Worm (Caenorhabditis elegans): Measurements from ENCODE around the gene fbxb-44.
A peak's percentile ranks its signal among the peaks of the same experiment; 100 is the strongest.

Gene fbxb-44

DNA sequence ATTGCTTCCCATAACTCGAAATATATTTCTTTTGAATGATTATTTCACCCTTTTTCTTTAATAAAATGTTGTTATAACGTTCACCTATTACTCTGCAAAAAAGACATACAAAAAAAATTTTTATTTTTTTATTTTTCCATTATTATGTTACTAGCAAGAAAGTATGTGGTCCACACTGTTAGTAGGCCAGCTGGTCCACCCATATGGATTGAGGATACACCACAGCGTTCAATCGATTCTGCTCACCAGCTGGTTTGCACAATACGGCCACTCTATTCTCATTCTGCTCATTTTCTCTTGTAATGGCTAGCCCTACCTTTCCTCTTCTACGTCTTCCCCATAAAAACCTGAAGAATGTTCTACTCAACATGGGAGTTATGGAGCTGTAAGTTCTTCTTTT is at the start of gene fbxb-44:
Gene fbxb-44 (plus strand): TSS at position 301 of the 400 bp plus-strand sequence.
- TF ChIP-seq T22C8.4 (GFP tag; IDR thresholded peaks at IDR 0.05) (no peak), cog-1 (tag; optimal IDR thresholded peaks at IDR 0.05) (no peak)

DNA sequence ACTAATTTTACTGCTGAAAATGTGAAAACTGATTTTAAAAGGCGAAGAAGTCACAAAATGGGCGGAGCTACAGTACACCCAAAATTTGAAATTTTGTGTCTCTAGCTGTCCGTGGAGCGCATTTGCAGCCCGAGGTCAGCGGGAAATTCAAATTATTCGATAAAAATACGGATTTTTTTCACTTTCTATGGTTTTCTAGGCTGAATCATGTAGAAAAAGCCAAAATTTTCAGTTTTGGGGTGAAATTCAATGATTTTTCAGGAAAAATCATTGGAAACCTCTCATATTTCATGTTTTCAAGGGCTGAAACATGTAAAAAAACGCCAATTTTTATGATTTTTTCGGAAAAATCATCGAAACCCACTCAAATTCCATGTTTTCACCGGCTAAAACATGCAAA is 47.9 kb upstream of the fbxb-44 start:
- no peak for TF ChIP-seq flt-1 (GFP tag; IDR thresholded peaks at IDR 0.05)
- no peak for TF ChIP-seq ztf-29 (GFP tag; IDR thresholded peaks at IDR 0.05)

DNA sequence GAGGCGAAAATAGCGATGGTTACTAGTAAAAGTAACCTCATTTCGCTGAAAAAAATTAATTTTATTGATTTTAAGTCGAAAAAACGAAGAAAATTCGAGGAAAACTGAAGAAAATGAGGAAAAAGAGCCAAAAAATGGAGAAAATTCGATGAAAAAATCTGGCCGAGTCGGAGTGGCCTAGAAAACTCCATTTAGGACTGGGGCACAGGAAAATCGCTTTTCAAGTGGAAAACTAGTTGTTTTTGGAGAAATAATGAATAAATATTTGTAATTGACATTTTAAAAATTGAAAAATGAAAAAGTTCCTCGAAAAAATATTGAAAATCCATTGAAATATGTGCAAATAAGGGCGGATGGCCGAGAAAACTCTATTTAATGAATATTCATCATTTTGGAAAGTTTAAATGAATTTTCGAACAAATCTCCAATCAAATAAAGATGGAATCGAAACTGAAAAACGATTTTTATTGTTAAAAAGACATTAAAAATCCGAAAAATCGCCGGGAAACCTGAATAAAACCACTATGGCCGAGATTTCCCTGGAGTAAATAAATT is 38.3 kb upstream of the fbxb-44 start, which contains the start of gene emc-1:
Gene emc-1 (minus strand): TSS at position 45 of the 555 bp plus-strand sequence.
- no peak for TF ChIP-seq klf-2 (GFP tag; conservative IDR thresholded peaks at IDR 0.05)
- TF ChIP-seq med-1 (GFP tag; optimal IDR thresholded peaks at IDR 0.05; ENCODE audit: insufficient read depth), result no peak
- TF ChIP-seq ztf-23 (GFP tag; IDR thresholded peaks at IDR 0.05), result peak; percentile 19; the same call in 1 of the 2 replicates
- TF ChIP-seq tab-1 (GFP tag; IDR thresholded peaks at IDR 0.05), result no peak
- no peak for TF ChIP-seq flt-1 (GFP tag; IDR thresholded peaks at IDR 0.05)

DNA sequence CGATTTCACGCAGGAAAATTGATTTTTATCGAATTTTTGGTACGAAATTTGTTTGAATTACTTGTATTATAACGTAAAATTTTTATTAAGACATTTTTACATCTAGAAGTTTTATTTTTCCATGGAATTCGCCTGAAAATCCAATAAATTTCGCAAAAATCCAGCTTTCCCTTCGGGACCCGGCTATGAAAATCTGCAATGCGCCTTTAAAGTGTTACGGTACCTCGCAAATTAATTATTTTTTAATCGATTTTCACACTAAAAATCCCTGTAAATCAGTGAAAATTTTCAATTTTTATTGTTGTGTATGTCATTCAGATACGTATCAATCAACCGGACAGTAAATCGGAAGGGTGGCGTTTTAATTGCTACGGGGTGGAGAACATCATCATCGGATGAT is 37.7 kb upstream of the fbxb-44 start:
- TF ChIP-seq T22C8.4 (GFP tag; IDR thresholded peaks at IDR 0.05) (no peak), klf-2 (GFP tag; conservative IDR thresholded peaks at IDR 0.05) (no peak), tab-1 (GFP tag; IDR thresholded peaks at IDR 0.05) (no peak), ztf-23 (GFP tag; IDR thresholded peaks at IDR 0.05) (no peak), med-1 (GFP tag; optimal IDR thresholded peaks at IDR 0.05; ENCODE audit: insufficient read depth) (no peak), ztf-29 (GFP tag; IDR thresholded peaks at IDR 0.05) (no peak)

DNA sequence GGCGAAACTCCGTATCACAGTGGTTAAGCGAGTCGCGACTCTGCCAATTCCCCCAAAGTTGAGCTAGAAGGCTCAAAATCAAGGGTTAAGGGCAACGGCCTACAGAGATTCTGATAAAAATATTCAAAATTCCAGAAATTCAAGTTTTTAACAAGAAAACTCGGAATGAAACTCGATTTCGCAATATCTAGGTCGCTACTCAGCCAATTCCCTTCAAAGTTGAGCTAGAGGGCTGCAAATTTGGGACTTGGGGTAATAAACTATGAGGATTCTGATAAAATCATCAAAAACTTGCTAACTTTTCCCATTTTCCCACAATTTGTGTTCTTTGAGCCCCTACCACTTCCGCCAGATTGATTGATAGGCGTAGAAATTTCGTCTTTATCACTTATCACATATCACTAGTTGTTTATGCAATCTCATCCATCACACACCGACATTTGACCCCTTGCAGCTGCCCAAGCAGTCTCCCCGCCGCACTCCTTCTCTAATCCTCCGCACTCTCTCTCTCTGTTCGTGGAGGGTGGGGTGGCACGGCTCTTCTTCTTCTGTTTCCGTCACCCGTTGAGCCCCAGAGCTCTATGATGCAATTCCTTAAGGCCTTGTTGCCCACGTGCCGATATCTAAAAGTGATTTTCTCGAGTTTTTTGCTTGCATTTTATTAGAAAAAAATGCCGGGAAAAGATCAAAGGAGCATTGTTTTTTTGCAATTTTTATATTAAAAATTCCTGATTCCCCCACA is 36.9 kb upstream of the fbxb-44 start:
- TF ChIP-seq med-1 (GFP tag; optimal IDR thresholded peaks at IDR 0.05; ENCODE audit: insufficient read depth) (no peak), ztf-23 (GFP tag; IDR thresholded peaks at IDR 0.05) (no peak), flt-1 (GFP tag; IDR thresholded peaks at IDR 0.05) (0 out of 2 replicates have a peak, but pooled peaks have one; percentile 20), T22C8.4 (GFP tag; IDR thresholded peaks at IDR 0.05) (no peak), ref-1 (GFP tag; conservative IDR thresholded peaks at IDR 0.05) (no peak), tab-1 (GFP tag; IDR thresholded peaks at IDR 0.05) (peak; percentile 28; the same call in 1 of the 2 replicates), ztf-29 (GFP tag; IDR thresholded peaks at IDR 0.05) (no peak)

DNA sequence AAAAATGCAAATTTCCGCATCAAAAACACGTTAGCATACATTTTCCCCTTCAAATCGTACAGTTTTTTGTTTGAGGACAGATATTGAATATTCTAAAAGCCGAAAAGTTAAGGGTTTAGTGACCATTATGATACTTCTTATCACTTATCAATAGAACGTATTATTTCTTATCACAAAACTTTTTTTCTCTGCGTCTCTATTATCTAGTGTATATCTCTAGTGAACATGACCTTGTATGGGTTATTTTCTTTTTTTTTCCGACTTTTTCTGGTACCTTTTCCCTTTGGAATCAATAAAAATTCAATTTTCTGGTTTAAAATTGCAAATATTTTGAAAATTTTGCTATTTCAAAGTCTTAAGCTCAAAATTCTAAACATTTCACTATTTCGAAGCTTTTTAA is 35.0 kb upstream of the fbxb-44 start:
- TF ChIP-seq cog-1 (tag; optimal IDR thresholded peaks at IDR 0.05) (no peak), klf-2 (GFP tag; conservative IDR thresholded peaks at IDR 0.05) (no peak), ztf-23 (GFP tag; IDR thresholded peaks at IDR 0.05) (no peak), tab-1 (GFP tag; IDR thresholded peaks at IDR 0.05) (no peak), med-1 (GFP tag; optimal IDR thresholded peaks at IDR 0.05; ENCODE audit: insufficient read depth) (no peak), ztf-29 (GFP tag; IDR thresholded peaks at IDR 0.05) (no peak), T22C8.4 (GFP tag; IDR thresholded peaks at IDR 0.05) (no peak), flt-1 (GFP tag; IDR thresholded peaks at IDR 0.05) (no peak), ref-1 (GFP tag; conservative IDR thresholded peaks at IDR 0.05) (no peak)

DNA sequence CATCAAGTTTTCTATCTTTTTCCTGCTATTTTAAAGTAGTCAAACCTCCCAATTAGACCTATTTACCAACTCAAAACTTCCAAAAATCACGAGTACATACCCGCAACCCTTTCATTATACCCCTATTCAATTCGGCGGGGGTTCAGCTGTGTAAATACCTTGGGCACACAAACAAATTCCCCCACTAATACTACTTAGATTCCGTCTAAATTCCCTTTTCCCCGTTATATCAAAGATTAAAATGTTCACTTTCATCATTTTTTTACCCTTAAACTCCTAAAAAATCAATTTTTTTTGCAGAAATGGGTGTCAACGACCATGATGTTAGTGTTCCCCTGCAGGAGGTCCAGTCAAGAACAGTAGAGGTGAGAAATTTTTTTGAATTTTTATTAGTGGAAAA is 34.4 kb upstream of the fbxb-44 start, which contains the start of gene fdgt-1:
Gene fdgt-1 (plus strand): TSS at position 301 of the 400 bp plus-strand sequence.
- no peak for TF ChIP-seq flt-1 (GFP tag; IDR thresholded peaks at IDR 0.05)
- no peak for TF ChIP-seq ztf-29 (GFP tag; IDR thresholded peaks at IDR 0.05)
- TF ChIP-seq ref-1 (GFP tag; conservative IDR thresholded peaks at IDR 0.05), result no peak
- no peak for TF ChIP-seq klf-2 (GFP tag; conservative IDR thresholded peaks at IDR 0.05)
- no peak for TF ChIP-seq ztf-23 (GFP tag; IDR thresholded peaks at IDR 0.05)
- no peak for TF ChIP-seq T22C8.4 (GFP tag; IDR thresholded peaks at IDR 0.05)
- TF ChIP-seq cog-1 (tag; optimal IDR thresholded peaks at IDR 0.05), result no peak
- TF ChIP-seq med-1 (GFP tag; optimal IDR thresholded peaks at IDR 0.05; ENCODE audit: insufficient read depth), result no peak
- no peak for TF ChIP-seq tab-1 (GFP tag; IDR thresholded peaks at IDR 0.05)

DNA sequence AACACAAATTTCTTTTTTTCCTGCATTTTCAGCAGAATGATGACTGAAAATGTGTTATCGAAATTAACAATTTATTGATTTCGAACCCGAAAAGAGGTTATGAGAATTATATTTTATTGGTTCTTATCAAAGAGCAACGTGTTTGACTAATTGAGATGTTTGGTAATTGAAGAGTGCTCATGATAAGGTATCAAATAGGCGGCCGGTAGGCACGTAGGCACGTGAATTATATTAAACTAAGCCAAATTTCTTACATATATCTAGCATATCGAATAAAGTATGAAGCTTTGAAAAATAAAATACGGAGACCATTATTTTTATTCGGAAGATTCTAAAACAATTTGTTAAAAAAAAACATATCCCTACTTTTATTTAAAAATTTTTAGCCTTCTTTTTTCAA is 21.3 kb upstream of the fbxb-44 start, which contains the start of gene math-45:
Gene math-45 (minus strand): TSS at position 101 of the 400 bp plus-strand sequence.
- TF ChIP-seq cog-1 (tag; optimal IDR thresholded peaks at IDR 0.05), result no peak
- no peak for TF ChIP-seq flt-1 (GFP tag; IDR thresholded peaks at IDR 0.05)
- no peak for TF ChIP-seq klf-2 (GFP tag; conservative IDR thresholded peaks at IDR 0.05)
- TF ChIP-seq ztf-23 (GFP tag; IDR thresholded peaks at IDR 0.05), result no peak
- TF ChIP-seq T22C8.4 (GFP tag; IDR thresholded peaks at IDR 0.05), result no peak
- no peak for TF ChIP-seq ztf-29 (GFP tag; IDR thresholded peaks at IDR 0.05)
- no peak for TF ChIP-seq med-1 (GFP tag; optimal IDR thresholded peaks at IDR 0.05; ENCODE audit: insufficient read depth)
- no peak for TF ChIP-seq ref-1 (GFP tag; conservative IDR thresholded peaks at IDR 0.05)
- no peak for TF ChIP-seq tab-1 (GFP tag; IDR thresholded peaks at IDR 0.05)

DNA sequence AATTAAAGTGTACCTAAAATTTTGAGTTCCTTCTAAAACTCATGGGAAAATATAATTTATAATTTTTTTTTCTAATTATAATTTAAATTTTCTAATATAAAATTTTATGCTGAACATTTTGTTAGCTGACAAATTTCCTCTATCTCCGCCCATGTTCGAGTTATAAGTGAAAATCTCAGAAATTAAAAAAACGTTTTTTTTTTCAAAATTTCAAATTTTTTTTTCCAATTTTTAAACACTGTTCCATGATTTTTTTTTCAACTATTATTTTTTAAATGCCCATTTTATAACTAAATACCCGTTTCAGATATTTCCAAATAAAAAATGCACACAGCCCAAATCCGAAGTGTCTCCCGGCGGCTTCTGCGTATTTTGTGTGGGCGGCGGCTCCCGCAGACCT is 19.8 kb upstream of the fbxb-44 start, which contains the start of gene Y51H7BR.8:
Gene Y51H7BR.8 (plus strand): TSS at position 301 of the 400 bp plus-strand sequence.
- TF ChIP-seq med-1 (GFP tag; optimal IDR thresholded peaks at IDR 0.05; ENCODE audit: insufficient read depth) (no peak), tab-1 (GFP tag; IDR thresholded peaks at IDR 0.05) (no peak), ref-1 (GFP tag; conservative IDR thresholded peaks at IDR 0.05) (no peak)

DNA sequence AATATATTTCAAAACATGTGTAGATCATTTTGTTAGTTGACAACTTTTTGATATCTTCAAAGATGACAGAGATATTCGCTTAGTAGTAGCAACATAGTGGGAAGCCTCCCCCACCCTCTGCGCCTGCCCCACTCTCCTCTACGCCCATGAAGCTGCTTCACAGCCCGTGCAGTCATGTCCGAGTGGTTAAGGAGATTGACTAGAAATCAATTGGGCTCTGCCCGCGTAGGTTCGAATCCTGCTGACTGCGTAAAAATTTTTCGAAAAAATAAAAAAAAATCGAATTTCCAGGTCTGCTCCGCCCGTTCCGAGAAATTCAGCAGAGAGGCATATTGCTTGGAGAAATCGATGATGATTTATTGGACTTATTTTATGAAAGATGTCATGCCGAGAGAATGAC is 18.8 kb upstream of the fbxb-44 start:
- no peak for TF ChIP-seq med-1 (GFP tag; optimal IDR thresholded peaks at IDR 0.05; ENCODE audit: insufficient read depth)
- 0 out of 2 replicates have a peak, but pooled peaks have one; percentile 23 for TF ChIP-seq flt-1 (GFP tag; IDR thresholded peaks at IDR 0.05)
- peak; percentile 12; the same call in 1 of the 2 replicates for TF ChIP-seq ztf-23 (GFP tag; IDR thresholded peaks at IDR 0.05)
- TF ChIP-seq tab-1 (GFP tag; IDR thresholded peaks at IDR 0.05), result peak; percentile 69; the same call in 1 of the 2 replicates
- TF ChIP-seq ztf-29 (GFP tag; IDR thresholded peaks at IDR 0.05), result no peak
- TF ChIP-seq T22C8.4 (GFP tag; IDR thresholded peaks at IDR 0.05), result no peak
- no peak for TF ChIP-seq cog-1 (tag; optimal IDR thresholded peaks at IDR 0.05)
- no peak for TF ChIP-seq klf-2 (GFP tag; conservative IDR thresholded peaks at IDR 0.05)
- TF ChIP-seq ref-1 (GFP tag; conservative IDR thresholded peaks at IDR 0.05), result no peak
